Worm (Caenorhabditis elegans) whole organism, L3 larva: Measurements from ENCODE around the gene Y62H9A.9.

Experiments used
- aly-2 ChIP-seq: fragments of 150-350 bp; optimal IDR thresholded peaks from 2 replicates; lab custom pipeline; 2014; ENCODE audit warnings: missing biosample characterization, missing genetic modification characterization
- ceh-28 ChIP-seq: fragments of 150-350 bp; optimal IDR thresholded peaks from 2 replicates; lab custom pipeline; 2014; ENCODE audit warnings: missing biosample characterization, missing genetic modification reagents, missing genetic modification characterization
- elt-2 ChIP-seq: sonication (generic microtip); optimal IDR thresholded peaks from 2 replicates; lab custom pipeline; 2016; ENCODE audit warnings: missing genetic modification reagents, mild to moderate bottlenecking, missing genetic modification characterization, missing compliant biosample characterization
- elt-3 ChIP-seq, 3 experiments: fragments of 150-350 bp in 1 of 3; sonication (generic microtip) in 2 of 3; optimal IDR thresholded peaks; 2 replicates in 2 of 3; 4 replicates in 1 of 3; lab custom pipeline; 2014 to 2017; ENCODE audit warnings: missing biosample characterization in 3 of 3, missing genetic modification characterization in 3 of 3
- fkh-10 ChIP-seq: sonication (generic microtip); optimal IDR thresholded peaks from 2 replicates; lab custom pipeline; 2017; ENCODE audit warnings: missing biosample characterization, missing genetic modification reagents, missing genetic modification characterization
- nfya-1 ChIP-seq: sonication (generic microtip); optimal IDR thresholded peaks from 2 replicates; lab custom pipeline; 2017; ENCODE audit warnings: missing genetic modification characterization, mild to moderate bottlenecking, missing compliant biosample characterization, antibody characterized with exemption, moderate library complexity; ENCODE audit not compliant: insufficient read depth
- nhr-12 ChIP-seq: fragments of 150-350 bp; optimal IDR thresholded peaks from 2 replicates; lab custom pipeline; 2014; ENCODE audit warnings: missing biosample characterization, missing genetic modification characterization
- nhr-25 ChIP-seq: sonication (generic microtip); optimal IDR thresholded peaks from 2 replicates; lab custom pipeline; 2017; ENCODE audit warnings: missing biosample characterization, missing genetic modification characterization
- nhr-28 ChIP-seq: fragments of 150-350 bp; optimal IDR thresholded peaks from 2 replicates; lab custom pipeline; 2014; ENCODE audit warnings: missing biosample characterization, missing genetic modification characterization
- zag-1 ChIP-seq: fragments of 150-350 bp; optimal IDR thresholded peaks from 2 replicates; lab custom pipeline; 2014; ENCODE audit warnings: missing biosample characterization, missing genetic modification characterization
- ztf-4 ChIP-seq: fragments of 150-350 bp; optimal IDR thresholded peaks from 2 replicates; lab custom pipeline; 2014; ENCODE audit warnings: missing biosample characterization, missing genetic modification characterization

DNA sequence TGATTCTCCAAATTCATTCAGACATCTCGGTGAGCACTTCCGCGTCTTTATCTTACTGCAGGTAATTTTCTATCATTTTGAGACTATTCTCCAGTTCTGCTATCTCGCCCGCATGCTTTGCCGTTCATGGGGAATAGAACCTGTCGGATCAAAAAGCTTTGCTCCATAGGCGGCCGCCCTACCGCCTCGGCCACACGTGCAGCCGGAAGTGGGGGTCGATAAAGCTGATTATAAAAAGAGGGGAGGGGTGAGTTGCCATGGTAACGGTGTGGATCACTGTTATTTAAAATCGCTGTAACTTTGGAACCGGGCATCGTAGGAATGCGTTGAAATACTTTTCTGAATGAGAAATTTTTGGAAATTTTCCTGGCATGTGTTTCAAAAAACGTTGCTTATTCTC lies 27.5 kb downstream of the Y62H9A.9 start:
- TF ChIP-seq elt-2 (tag; lab: Kevin White, UChicago) (no peak), nhr-12 (tag; lab: Kevin White, UChicago) (no peak), fkh-10 (GFP tag; lab: Kevin White, UChicago) (no peak), ceh-28 (no peak), nhr-25 (tag; lab: Kevin White, UChicago) (no peak), ztf-4 (tag; lab: Kevin White, UChicago) (no peak), zag-1 (tag; lab: Kevin White, UChicago) (no peak), elt-3 (tag; optimal IDR thresholded peaks at IDR 0.05; lab: Kevin White, UChicago) (no peak), aly-2 (tag; lab: Kevin White, UChicago) (no peak), nhr-28 (tag; lab: Kevin White, UChicago) (no peak), nfya-1 (tag; lab: Kevin White, UChicago) (no peak)
